Worm (Caenorhabditis elegans): Measurements from ENCODE around the gene Y46G5A.18.

- no peak for TF ChIP-seq him-1 (tag; optimal IDR thresholded peaks at IDR 0.05)
- TF ChIP-seq dao-5 (tag; optimal IDR thresholded peaks at IDR 0.05), result no peak
These were observed 6.2 kb downstream of the Y46G5A.18 start for ce11 chrII:12798814-12799213.

Measured in whole organism, L4/young adult.